Worm (Caenorhabditis elegans): ENCODE data around the gene F22F4.9.

- no peak for TF ChIP-seq nhr-25 (tag; optimal IDR thresholded peaks at IDR 0.05; ENCODE audit: borderline replicate concordance, insufficient read depth)
- TF ChIP-seq unc-62 (GFP tag; optimal IDR thresholded peaks at IDR 0.05 in 1 of 2), result peak in 1 of 2 experiments; percentile 44
- TF ChIP-seq unc-62 (tag; optimal IDR thresholded peaks at IDR 0.05), result no peak
- no peak for TF ChIP-seq nhr-11 (tag; optimal IDR thresholded peaks at IDR 0.05)
- TF ChIP-seq aha-1 (tag), result peak; percentile 52
- TF ChIP-seq snpc-1.2 (GFP tag; IDR thresholded peaks at IDR 0.05), result no peak
- TF ChIP-seq dve-1 (tag; optimal IDR thresholded peaks at IDR 0.05; ENCODE audit: insufficient read depth), result no peak
- TF ChIP-seq egl-43 (GFP tag; IDR thresholded peaks at IDR 0.05), result no peak
- TF ChIP-seq Y75B8A.6 (GFP tag; IDR thresholded peaks at IDR 0.05), result no peak
These were observed 40.5 kb downstream of the F22F4.9 start, which contains the start of gene R07E4.1 for ce11 chrX:5958815-5959214.
